Fruit fly (Drosophila melanogaster): ENCODE measurements around the gene CG8031.
A peak's percentile ranks its signal among the peaks of the same experiment; 100 is the strongest.

CG8031 gene

dm6 chr3R:12981334-12982166, 29.6 kb downstream of the CG8031 start (continued):
- peak; percentile 10 for TF ChIP-seq disco-r (GFP tag; optimal IDR thresholded peaks at IDR 0.05)
- peak; percentile 46 for TF ChIP-seq CG1602 (GFP tag; optimal IDR thresholded peaks at IDR 0.05)
- TF ChIP-seq Oli (tag; optimal IDR thresholded peaks at IDR 0.05), result peak; percentile 69
- TF ChIP-seq CG8924 (tag; optimal IDR thresholded peaks at IDR 0.05), result peak; percentile 59
- TF ChIP-seq CG6272 (GFP tag; IDR thresholded peaks at IDR 0.05), result no peak
- TF ChIP-seq Eip74EF (GFP tag; optimal IDR thresholded peaks at IDR 0.05), result peak in 1 of 2 experiments; percentile 71
- no peak for TF ChIP-seq prd (optimal IDR thresholded peaks at IDR 0.05)
- TF ChIP-seq prd (GFP tag; IDR thresholded peaks at IDR 0.05), result peak; percentile 36; the same call in 2 of the 3 replicates
- TF ChIP-seq inv (GFP tag; IDR thresholded peaks at IDR 0.05; ENCODE audit: partially characterized antibody), result no peak
- TF ChIP-seq CG9876 (GFP tag; optimal IDR thresholded peaks at IDR 0.05), result no peak
- TF ChIP-seq ranshi (GFP tag; IDR thresholded peaks at IDR 0.05), result peak; percentile 41; the same call in 1 of the 2 replicates
- TF ChIP-seq H2.0 (GFP tag; IDR thresholded peaks at IDR 0.05), result peak; percentile 57; the same call in 1 of the 2 replicates
- TF ChIP-seq CG13775 (GFP tag; optimal IDR thresholded peaks at IDR 0.05), result peak; percentile 60
- TF ChIP-seq PHDP (tag; optimal IDR thresholded peaks at IDR 0.05), result peak; percentile 67
- TF ChIP-seq Mrtf (GFP tag; IDR thresholded peaks at IDR 0.05), result peak; percentile 59; the same call in 1 of the 3 replicates
- peak; percentile 62 for TF ChIP-seq dmrt11E (tag; optimal IDR thresholded peaks at IDR 0.05)
- peak; percentile 41 for TF ChIP-seq ems (GFP tag; optimal IDR thresholded peaks at IDR 0.05)
- no peak for TF ChIP-seq D (optimal IDR thresholded peaks at IDR 0.05)
- peak; percentile 54 for TF ChIP-seq D (GFP tag; optimal IDR thresholded peaks at IDR 0.05)
- no peak for TF ChIP-seq sna (GFP tag; IDR thresholded peaks at IDR 0.05; ENCODE audit: partially characterized antibody)
- TF ChIP-seq lov (optimal IDR thresholded peaks at IDR 0.05), result no peak
- 0 out of 3 replicates have a peak, but pooled peaks have one; percentile 7 for TF ChIP-seq lov (GFP tag; IDR thresholded peaks at IDR 0.05)
- TF ChIP-seq Dbx (GFP tag; IDR thresholded peaks at IDR 0.05), result 0 out of 3 replicates have a peak, but pooled peaks have one; percentile 15
- TF ChIP-seq fd102C (GFP tag; optimal IDR thresholded peaks at IDR 0.05), result no peak
- TF ChIP-seq run (tag; optimal IDR thresholded peaks at IDR 0.05), result no peak
- TF ChIP-seq jumu (GFP tag; optimal IDR thresholded peaks at IDR 0.05), result peak; percentile 22
- peak; percentile 13 for TF ChIP-seq repo (GFP tag; optimal IDR thresholded peaks at IDR 0.05)
- TF ChIP-seq lab (GFP tag; optimal IDR thresholded peaks at IDR 0.05), result peak; percentile 81
- TF ChIP-seq CG16779 (GFP tag; IDR thresholded peaks at IDR 0.05), result no peak
- TF ChIP-seq CG12155 (GFP tag; optimal IDR thresholded peaks at IDR 0.05), result peak; percentile 36
- no peak for TF ChIP-seq BEAF-32 (GFP tag; optimal IDR thresholded peaks at IDR 0.05)
- TF ChIP-seq Tbp (GFP tag; optimal IDR thresholded peaks at IDR 0.05), result no peak
- TF ChIP-seq Fer2 (tag; optimal IDR thresholded peaks at IDR 0.05), result peak; percentile 40
- TF ChIP-seq CG10274 (GFP tag; optimal IDR thresholded peaks at IDR 0.05), result peak; percentile 17
- peak in 1 of 2 experiments; percentile 39 for TF ChIP-seq Hr78 (GFP tag; optimal IDR thresholded peaks at IDR 0.05)
- TF ChIP-seq ATbp (GFP tag; optimal IDR thresholded peaks at IDR 0.05), result peak; percentile 54
- TF ChIP-seq Bteb2 (GFP tag; optimal IDR thresholded peaks at IDR 0.05), result peak; percentile 29
- TF ChIP-seq CG13424 (tag; optimal IDR thresholded peaks at IDR 0.05), result peak; percentile 69
- TF ChIP-seq CG2202 (tag; optimal IDR thresholded peaks at IDR 0.05), result no peak
- no peak for TF ChIP-seq ash1 (GFP tag; optimal IDR thresholded peaks at IDR 0.05)
- peak; percentile 78 for TF ChIP-seq dmrt99B (tag; optimal IDR thresholded peaks at IDR 0.05)
- TF ChIP-seq oc (tag; optimal IDR thresholded peaks at IDR 0.05), result no peak
- TF ChIP-seq CG10654 (GFP tag; optimal IDR thresholded peaks at IDR 0.05), result peak; percentile 58
- peak; percentile 44; the same call in 1 of the 2 replicates for TF ChIP-seq CG32772 (GFP tag; IDR thresholded peaks at IDR 0.05)
- no peak for TF ChIP-seq zen2 (GFP tag; IDR thresholded peaks at IDR 0.05; ENCODE audit: partially characterized antibody)
- TF ChIP-seq hth (optimal IDR thresholded peaks at IDR 0.05), result no peak
- TF ChIP-seq Taf1 (GFP tag; IDR thresholded peaks at IDR 0.05), result no peak
- TF ChIP-seq CG10979 (tag; optimal IDR thresholded peaks at IDR 0.05), result peak; percentile 70
